Fruit fly (Drosophila melanogaster) whole organism, adult: ENCODE data around the gene CG15253.

Source experiments
- CG11617 ChIP-seq: fragments of 200-800 bp; sonication (Bioruptor generic); optimal IDR thresholded peaks from 2 replicates; lab custom pipeline; 2017; ENCODE audit warnings: mild to moderate bottlenecking, missing biosample characterization, missing genetic modification reagents, missing genetic modification characterization
- CG1620 ChIP-seq: fragments of 200-800 bp; sonication (Bioruptor generic); optimal IDR thresholded peaks from 2 replicates; lab custom pipeline; 2016; ENCODE audit warnings: missing biosample characterization, missing genetic modification characterization
- Clk ChIP-seq: fragments of 200-800 bp; sonication (Bioruptor generic); optimal IDR thresholded peaks from 2 replicates; lab custom pipeline; 2017; ENCODE audit warnings: missing biosample characterization, missing genetic modification characterization
- Hr96 ChIP-seq: fragments of 200-800 bp; sonication (Bioruptor generic); optimal IDR thresholded peaks from 2 replicates; lab custom pipeline; 2016; ENCODE audit warnings: missing biosample characterization, missing genetic modification characterization
- Mnt ChIP-seq: fragments of 200-800 bp; sonication (Bioruptor generic); optimal IDR thresholded peaks from 2 replicates; lab custom pipeline; 2016; ENCODE audit warnings: missing biosample characterization, mild to moderate bottlenecking, missing genetic modification characterization
- bab1 ChIP-seq: fragments of 200-800 bp; sonication (Bioruptor generic); optimal IDR thresholded peaks from 3 replicates; lab custom pipeline; 2019; ENCODE audit warnings: missing biosample characterization, mild to moderate bottlenecking, missing genetic modification characterization, moderate library complexity
- ovo ChIP-seq: fragments of 200-800 bp; sonication (Bioruptor generic); optimal IDR thresholded peaks from 2 replicates; lab custom pipeline; 2016; ENCODE audit warnings: missing biosample characterization, missing genetic modification characterization
- pad ChIP-seq: fragments of 200-800 bp; sonication (Bioruptor generic); optimal IDR thresholded peaks from 3 replicates; lab custom pipeline; 2017; ENCODE audit warnings: missing biosample characterization, missing genetic modification characterization, mild to moderate bottlenecking, moderate library complexity, missing genetic modification reagents
- tj ChIP-seq: fragments of 200-800 bp; sonication (Bioruptor generic); optimal IDR thresholded peaks from 3 replicates; lab custom pipeline; 2017; ENCODE audit warnings: missing biosample characterization, mild to moderate bottlenecking, missing genetic modification characterization, moderate library complexity
- toe ChIP-seq: fragments of 200-800 bp; sonication (Bioruptor generic); optimal IDR thresholded peaks from 2 replicates; lab custom pipeline; 2016; ENCODE audit warnings: missing biosample characterization, missing genetic modification characterization

DNA sequence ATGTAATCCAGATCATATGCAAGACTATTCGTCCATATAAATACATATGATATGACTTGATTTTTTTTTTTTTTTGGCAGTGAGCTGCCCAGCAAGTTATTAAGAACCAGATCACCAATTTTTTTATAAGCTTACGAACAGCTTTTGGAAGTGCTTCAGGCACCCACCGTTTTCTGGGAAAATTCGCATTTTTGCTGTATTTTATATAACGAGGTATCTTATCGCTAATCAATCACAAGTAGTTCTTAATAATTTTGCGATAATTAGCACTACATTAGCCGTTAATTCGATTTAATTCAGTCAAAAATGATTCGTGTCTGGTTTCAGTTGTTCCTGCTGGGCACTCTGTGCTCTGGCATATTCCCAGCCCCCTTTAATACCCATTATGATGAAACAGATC is 12.2 kb upstream of the CG15253 start, which contains the start of gene CG7631:
- no peak for TF ChIP-seq Mnt
- no peak for TF ChIP-seq bab1
- no peak for TF ChIP-seq Hr96 (GFP tag; lab: Kevin White, UChicago)
- no peak for TF ChIP-seq CG11617 (GFP tag; lab: Kevin White, UChicago)
- no peak for TF ChIP-seq pad (GFP tag; lab: Kevin White, UChicago)
- TF ChIP-seq tj: no peak
- TF ChIP-seq Clk (GFP tag; lab: Kevin White, UChicago): no peak
- no peak for TF ChIP-seq ovo (GFP tag; lab: Kevin White, UChicago)
- TF ChIP-seq CG1620: no peak
- TF ChIP-seq toe: no peak
